Worm (Caenorhabditis elegans) whole organism, mixed stage, embryonic: ENCODE results near the gene oac-48.

Experiments
- ceh-83 ChIP-seq: fragments of 200-800 bp; sonication (Bioruptor generic); optimal IDR thresholded peaks from 2 replicates; lab custom pipeline; 2018; ENCODE audit warnings: mild to moderate bottlenecking, missing genetic modification characterization, missing compliant biosample characterization
- flh-1 ChIP-seq: fragments of 200-800 bp; sonication (Bioruptor generic); optimal IDR thresholded peaks from 2 replicates; lab custom pipeline; 2018; ENCODE audit warnings: mild to moderate bottlenecking, missing genetic modification characterization, moderate library complexity, missing compliant biosample characterization
- lin-13 ChIP-seq: fragments of 150-350 bp; optimal IDR thresholded peaks from 2 replicates; lab custom pipeline; 2014; ENCODE audit warnings: missing biosample characterization, missing genetic modification characterization
- mls-2 ChIP-seq: sonication (generic microtip); optimal IDR thresholded peaks from 2 replicates; lab custom pipeline; 2016; ENCODE audit warnings: mild to moderate bottlenecking, missing genetic modification characterization, moderate library complexity, missing compliant biosample characterization
- nhr-237 ChIP-seq: fragments of 150-350 bp; optimal IDR thresholded peaks from 2 replicates; lab custom pipeline; 2014; ENCODE audit warnings: missing biosample characterization, missing genetic modification characterization
- unc-62 ChIP-seq: fragments of 150-350 bp; optimal IDR thresholded peaks from 2 replicates; lab custom pipeline; 2014; ENCODE audit warnings: missing biosample characterization, missing genetic modification reagents, missing genetic modification characterization

DNA sequence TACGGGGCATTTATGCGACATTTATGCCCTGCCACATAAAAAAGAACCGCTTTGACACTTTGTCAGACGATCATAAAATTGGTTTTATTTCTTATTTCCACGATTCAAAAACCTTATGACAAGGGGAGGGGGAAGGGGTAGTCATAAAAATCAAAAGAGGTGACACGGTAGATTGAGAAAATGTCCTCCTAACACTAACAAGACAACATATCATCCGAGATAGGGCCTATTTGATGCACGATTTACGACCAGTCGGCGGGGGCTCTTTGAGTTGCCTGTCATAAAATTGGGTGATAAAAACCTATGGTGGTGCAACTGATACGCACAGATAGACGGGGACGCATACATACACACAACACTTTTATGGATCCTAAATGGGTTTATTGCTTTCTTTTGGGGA lies 34.3 kb downstream of the oac-48 start:
- TF ChIP-seq unc-62 (GFP tag; lab: Kevin White, UChicago) = peak; percentile 65
- no peak for TF ChIP-seq lin-13 (tag; lab: Kevin White, UChicago)
- no peak for TF ChIP-seq ceh-83 (GFP tag; lab: Kevin White, UChicago)
- no peak for TF ChIP-seq nhr-237 (tag; lab: Kevin White, UChicago)
- no peak for TF ChIP-seq flh-1 (GFP tag; lab: Kevin White, UChicago)
- no peak for TF ChIP-seq mls-2
